Worm (Caenorhabditis elegans): Measurements from ENCODE around the gene ZK402.5.

DNA sequence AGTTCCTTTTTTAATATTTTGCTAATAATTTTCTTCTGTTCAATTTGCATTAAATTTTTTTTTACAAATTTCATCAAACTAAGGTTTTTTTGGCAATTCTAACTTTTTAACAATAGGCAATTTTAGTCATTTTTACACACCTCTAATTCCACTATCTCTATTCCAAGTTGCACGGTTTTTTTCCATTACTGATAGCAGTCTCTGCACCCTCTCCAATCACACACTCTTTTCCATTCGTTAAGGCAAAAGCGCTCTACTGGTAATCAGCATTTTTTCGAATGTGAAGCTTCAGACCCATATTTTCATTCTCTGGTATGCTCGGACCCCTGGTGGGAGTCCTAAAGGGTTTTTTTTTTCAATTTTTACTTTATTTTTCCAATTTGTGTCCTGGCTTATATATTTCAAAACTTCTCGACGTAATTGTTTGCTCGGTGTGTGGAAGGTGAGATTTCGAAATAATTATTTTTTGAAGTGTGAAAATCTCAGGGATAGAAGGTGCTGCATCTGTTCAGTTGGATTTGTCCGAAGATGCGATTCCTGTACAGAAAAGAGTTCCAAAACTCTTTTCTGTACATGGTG is 15.7 kb upstream of the ZK402.5 start, which contains the start of the genes F19G12.4 and F19G12.8:
- TF ChIP-seq him-1 (tag; optimal IDR thresholded peaks at IDR 0.05) (no peak), W03F9.2 (tag; optimal IDR thresholded peaks at IDR 0.05) (no peak), dao-5 (tag; optimal IDR thresholded peaks at IDR 0.05) (no peak)
